Fruit fly (Drosophila melanogaster): Measurements from ENCODE around the gene RecQ4.

The RecQ4 gene

dm6 chr3L:8175818-8176217 is at the start of gene RecQ4:
TSS of gene RecQ4 (minus strand) at chr3L:8175978.
- no peak for TF ChIP-seq noc (tag; optimal IDR thresholded peaks at IDR 0.05)

DNA sequence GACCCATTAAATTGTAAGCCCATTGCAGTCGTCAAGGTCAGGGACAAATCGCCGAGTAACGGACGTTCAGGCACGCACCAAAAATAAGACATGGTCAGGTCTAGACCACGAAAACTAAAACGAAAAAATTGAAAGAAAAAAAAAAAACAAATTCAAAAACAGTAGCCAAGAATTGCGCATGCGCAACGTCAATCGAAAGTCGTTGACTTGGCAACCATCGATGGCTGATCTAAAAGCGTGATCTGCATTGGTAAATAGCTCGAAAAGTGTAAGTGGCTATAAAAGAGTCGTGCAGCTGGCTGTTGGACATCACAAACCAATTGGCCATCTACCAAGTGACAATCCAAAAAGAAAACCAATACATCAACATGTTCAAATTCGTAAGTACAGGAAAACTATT is 46.1 kb upstream of the RecQ4 start, which contains the start of gene CG13678:
Gene CG13678 (plus strand): TSS at position 307 of the 400 bp plus-strand sequence.
- no peak for TF ChIP-seq noc (tag; optimal IDR thresholded peaks at IDR 0.05)

DNA sequence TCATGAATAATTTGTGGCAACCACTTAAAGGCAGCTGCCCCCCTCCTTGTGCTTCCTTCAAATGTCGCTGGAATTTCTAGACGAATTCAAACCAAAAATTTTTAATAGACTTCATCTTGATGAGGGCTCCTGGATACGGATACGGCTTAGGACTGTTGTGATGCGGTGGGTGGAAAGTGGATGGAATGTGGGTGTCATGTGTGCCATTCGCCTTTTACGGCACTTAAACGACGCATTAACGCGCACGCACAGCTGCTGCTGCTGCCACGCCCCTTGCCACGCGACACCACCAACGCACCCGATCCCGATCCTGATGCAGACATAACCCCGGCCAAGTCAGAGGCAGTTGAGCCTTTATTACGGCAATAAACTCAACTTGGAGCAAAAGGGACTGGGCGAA is 43.9 kb upstream of the RecQ4 start:
- no peak for TF ChIP-seq noc (tag; optimal IDR thresholded peaks at IDR 0.05)

dm6 chr3L:8218883-8219282 is 43.1 kb upstream of the RecQ4 start, which contains the start of gene CG13674:
TSS of gene CG13674 (minus strand) at chr3L:8218983.
- no peak for TF ChIP-seq noc (tag; optimal IDR thresholded peaks at IDR 0.05)

DNA sequence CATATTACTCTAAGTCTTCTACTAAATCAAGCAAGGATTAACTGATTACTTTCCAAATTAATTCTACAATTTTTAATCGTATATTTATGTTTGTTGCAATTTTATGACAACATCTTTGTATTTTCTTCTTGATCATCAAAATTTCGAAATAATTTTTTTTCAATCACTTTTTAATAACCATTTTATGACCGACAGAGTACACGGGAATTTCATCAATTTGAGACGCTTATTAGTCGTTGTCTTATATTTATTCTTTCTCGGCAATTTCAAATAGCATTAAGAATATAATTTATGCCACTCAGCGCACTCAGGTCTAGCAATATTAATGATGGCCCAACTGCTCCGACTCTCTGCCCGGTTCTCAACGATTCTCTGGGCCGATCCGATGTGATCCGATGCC is 39.2 kb upstream of the RecQ4 start, which contains the start of gene CG8012:
Gene CG8012 (plus strand): TSS at position 301 of the 400 bp plus-strand sequence.
- no peak for TF ChIP-seq noc (tag; optimal IDR thresholded peaks at IDR 0.05)

- no peak for TF ChIP-seq noc (tag; optimal IDR thresholded peaks at IDR 0.05)
Observed at dm6 chr3L:8211590-8211989, 35.8 kb upstream of the RecQ4 start, which contains the start of gene CG8006. TSS of gene CG8006 (plus strand) at chr3L:8211890.

- no peak for TF ChIP-seq noc (tag; optimal IDR thresholded peaks at IDR 0.05)
Observed at dm6 chr3L:8210596-8210995, 34.8 kb upstream of the RecQ4 start, which contains the start of gene tut. TSS of gene tut (minus strand) at chr3L:8210743.

DNA sequence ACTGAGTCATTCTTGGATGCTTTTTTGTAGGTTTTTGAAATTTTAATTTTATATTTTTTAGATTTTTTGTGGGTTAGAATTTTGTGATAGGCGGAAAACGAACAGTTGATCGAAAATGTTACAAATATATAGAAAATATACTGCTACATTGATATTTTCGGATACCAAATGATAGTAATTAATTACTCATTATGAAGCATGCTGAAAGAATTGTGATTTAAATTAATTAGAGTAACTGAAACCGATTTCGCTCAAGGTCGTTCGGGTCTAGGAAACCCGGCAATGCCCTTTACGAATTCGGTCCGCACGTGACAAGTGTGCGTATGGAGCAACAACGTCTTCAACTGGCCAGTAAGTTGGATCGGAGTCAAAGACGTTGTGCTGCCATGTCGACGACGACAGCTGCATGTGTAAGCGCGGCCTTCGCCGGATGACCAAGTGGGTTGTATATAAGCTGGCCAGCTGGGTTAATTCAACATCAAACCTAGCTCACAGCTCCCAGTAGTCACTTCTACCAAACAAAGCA is 26.6 kb upstream of the RecQ4 start, which contains the start of the genes CG7366 and CG13679:
Gene CG7366 (minus strand): TSS at position 101 of the 526 bp plus-strand sequence.
Gene CG13679 (plus strand): TSS at position 476 of the 526 bp plus-strand sequence.
- no peak for TF ChIP-seq noc (tag; optimal IDR thresholded peaks at IDR 0.05)

DNA sequence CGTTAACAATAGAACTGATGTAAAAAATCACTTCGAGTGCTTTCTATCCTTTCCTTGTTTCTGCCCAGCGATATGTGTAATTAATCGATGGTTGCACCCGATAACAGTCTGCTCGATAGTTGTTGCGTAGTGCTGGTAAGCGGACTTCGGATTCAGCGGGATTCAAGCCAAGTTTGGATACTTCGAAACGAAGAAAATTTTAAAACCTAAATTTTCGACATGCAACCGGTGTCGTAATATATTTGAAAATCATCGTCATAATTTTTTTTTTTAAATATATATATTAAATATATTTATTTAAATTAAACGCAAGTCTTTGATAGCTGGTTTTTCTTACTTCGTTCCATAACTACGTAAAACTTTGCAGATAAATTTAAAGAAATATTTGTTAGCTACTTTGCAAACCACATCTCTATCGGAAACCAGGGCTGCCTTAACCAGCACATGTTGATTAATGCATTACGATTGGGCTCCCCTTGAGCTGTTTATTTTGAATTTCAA is 22.1 kb upstream of the RecQ4 start, which contains the start of the genes UbcE2M and Dhps:
Gene UbcE2M (minus strand): TSS at position 209 of the 501 bp plus-strand sequence.
Gene Dhps (plus strand): TSS at position 429 of the 501 bp plus-strand sequence.
- TF ChIP-seq noc (tag; optimal IDR thresholded peaks at IDR 0.05): peak; percentile 83

- no peak for TF ChIP-seq noc (tag; optimal IDR thresholded peaks at IDR 0.05)
Observed at dm6 chr3L:8193016-8193415, 17.2 kb upstream of the RecQ4 start, which contains the start of gene CG7387. TSS of gene CG7387 (minus strand) at chr3L:8193116.

- no peak for TF ChIP-seq noc (tag; optimal IDR thresholded peaks at IDR 0.05)
Observed at dm6 chr3L:8191042-8191613, 15.3 kb upstream of the RecQ4 start, which contains the start of gene MED24. TSS of gene MED24 (plus strand) at chr3L:8191270.

DNA sequence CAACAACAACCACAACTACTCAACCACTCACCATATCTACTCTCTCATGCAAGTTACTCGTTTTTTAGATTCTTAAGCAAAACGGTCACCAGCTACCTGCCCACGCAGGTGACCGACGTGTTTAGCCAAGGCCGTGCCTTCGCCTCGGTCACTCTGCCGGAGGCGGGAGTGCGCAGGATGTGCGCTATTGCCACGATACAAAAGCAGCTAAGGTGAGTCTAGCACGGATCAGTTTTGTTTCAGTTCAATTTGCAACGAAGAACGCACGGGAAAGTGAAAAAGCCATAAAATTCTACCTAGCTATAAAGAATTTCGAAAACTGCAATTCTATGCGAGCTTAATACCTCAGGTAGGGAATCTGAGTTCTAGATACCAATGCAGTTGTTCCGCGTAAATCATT is 13.5 kb upstream of the RecQ4 start:
- TF ChIP-seq noc (tag; optimal IDR thresholded peaks at IDR 0.05): no peak

- TF ChIP-seq noc (tag; optimal IDR thresholded peaks at IDR 0.05): no peak
Observed at dm6 chr3L:8187397-8187811, 11.6 kb upstream of the RecQ4 start.

dm6 chr3L:8186627-8187396 is 11.0 kb upstream of the RecQ4 start, which contains the start of the genes ERR and Atg18a:
TSS of gene ERR (minus strand) at chr3L:8186671.
TSS of gene Atg18a (plus strand) at chr3L:8186857.
- TF ChIP-seq noc (tag; optimal IDR thresholded peaks at IDR 0.05): peak; percentile 89

dm6 chr3L:8185263-8186227 is 9.8 kb upstream of the RecQ4 start:
- TF ChIP-seq noc (tag; optimal IDR thresholded peaks at IDR 0.05): peak; percentile 91
